Worm (Caenorhabditis elegans) whole organism, early embryonic: ENCODE data around the gene gana-1.
A peak's percentile ranks its signal among the peaks of the same experiment; 100 is the strongest.

Experiments used
- aly-1 ChIP-seq: sonication (generic microtip); optimal IDR thresholded peaks from 2 replicates; lab custom pipeline; 2016; ENCODE audit warnings: missing genetic modification characterization, missing compliant biosample characterization
- ama-1 ChIP-seq: fragments of 150-350 bp; optimal IDR thresholded peaks from 2 replicates; lab custom pipeline; 2014
- scrt-1 ChIP-seq: fragments of 200-800 bp; sonication (Bioruptor generic); IDR thresholded peaks from 2 replicates; pipeline ENCODE4 v1.3.6; 2022; ENCODE audit warnings: missing genetic modification characterization, missing compliant biosample characterization
- sea-1 ChIP-seq: fragments of 200-800 bp; sonication (Bioruptor generic); conservative IDR thresholded peaks from 2 replicates; pipeline ENCODE4 v1.3.6; 2022; ENCODE audit warnings: missing genetic modification characterization, missing compliant biosample characterization

ce11 chrV:12039755-12040154 lies 47.3 kb upstream of the gana-1 start:
- no peak for TF ChIP-seq ama-1 (lab: Kevin White, UChicago)
- no peak for TF ChIP-seq aly-1
- no peak for TF ChIP-seq scrt-1 (GFP tag; lab: Robert Waterston, UW)
- TF ChIP-seq sea-1 (GFP tag; lab: Robert Waterston, UW) = 0 out of 2 replicates have a peak, but pooled peaks have one; percentile 7
